Fruit fly (Drosophila melanogaster): ENCODE results near the gene mIF2.

Gene mIF2

dm6 chr3R:28585076-28585821, 40.6 kb upstream of the mIF2 start, which contains the start of gene fkh (continued):
- peak; percentile 88 for TF ChIP-seq CG13624 (GFP tag; optimal IDR thresholded peaks at IDR 0.05)
- peak; percentile 99 for TF ChIP-seq HHEX (GFP tag; optimal IDR thresholded peaks at IDR 0.05)
- peak; percentile 96 for TF ChIP-seq CG34376 (GFP tag; optimal IDR thresholded peaks at IDR 0.05)
- peak; percentile 89 for TF ChIP-seq Bdp1 (GFP tag; optimal IDR thresholded peaks at IDR 0.05)
- 0 out of 2 replicates have a peak, but pooled peaks have one; percentile 17 for TF ChIP-seq toy (GFP tag; IDR thresholded peaks at IDR 0.05)
- peak; percentile 41; the same call in 1 of the 2 replicates for TF ChIP-seq CG7372 (GFP tag; IDR thresholded peaks at IDR 0.05)
- TF ChIP-seq CG7963 (GFP tag; IDR thresholded peaks at IDR 0.05; ENCODE audit: partially characterized antibody), result no peak
- TF ChIP-seq gt (GFP tag; IDR thresholded peaks at IDR 0.05), result no peak
- peak; percentile 90 for TF ChIP-seq lbe (GFP tag; optimal IDR thresholded peaks at IDR 0.05)
- TF ChIP-seq grn (GFP tag; optimal IDR thresholded peaks at IDR 0.05), result peak; percentile 96
- TF ChIP-seq fd96Cb (tag; optimal IDR thresholded peaks at IDR 0.05), result peak; percentile 33
- peak; percentile 26; the same call in 1 of the 2 replicates for TF ChIP-seq dimm (GFP tag; IDR thresholded peaks at IDR 0.05)
- peak; percentile 57; the same call in 1 of the 2 replicates for TF ChIP-seq CG6689 (GFP tag; IDR thresholded peaks at IDR 0.05)
- TF ChIP-seq CG4424 (GFP tag; optimal IDR thresholded peaks at IDR 0.05), result peak; percentile 73
- TF ChIP-seq ken (GFP tag; IDR thresholded peaks at IDR 0.05), result no peak
- TF ChIP-seq tgo (GFP tag; IDR thresholded peaks at IDR 0.05), result no peak; the same call in 2 of the 3 replicates
- peak; percentile 96 for TF ChIP-seq MTF-1 (GFP tag; optimal IDR thresholded peaks at IDR 0.05; ENCODE audit: borderline replicate concordance)
- peak; percentile 86 for TF ChIP-seq ara (GFP tag; IDR thresholded peaks at IDR 0.05)
- peak; percentile 18; the same call in 1 of the 2 replicates for TF ChIP-seq CG9215 (GFP tag; IDR thresholded peaks at IDR 0.05)
- TF ChIP-seq al (GFP tag; IDR thresholded peaks at IDR 0.05), result no peak
- peak; percentile 25 for TF ChIP-seq nmo (GFP tag; optimal IDR thresholded peaks at IDR 0.05)
- peak; percentile 88 for TF ChIP-seq NC2β (GFP tag; optimal IDR thresholded peaks at IDR 0.05)
- peak; percentile 5 for TF ChIP-seq CG15073 (GFP tag; optimal IDR thresholded peaks at IDR 0.05)
- peak; percentile 96 for TF ChIP-seq wek (GFP tag; optimal IDR thresholded peaks at IDR 0.05)
- peak; percentile 98 for TF ChIP-seq CG4328 (GFP tag; optimal IDR thresholded peaks at IDR 0.05)
- no peak for TF ChIP-seq prd (optimal IDR thresholded peaks at IDR 0.05)
- peak; percentile 59; the same call in 2 of the 3 replicates for TF ChIP-seq prd (GFP tag; IDR thresholded peaks at IDR 0.05)
- peak; percentile 57 for TF ChIP-seq twi (tag; optimal IDR thresholded peaks at IDR 0.05)
- peak; percentile 97 for TF ChIP-seq CG10209 (GFP tag; optimal IDR thresholded peaks at IDR 0.05)
- TF ChIP-seq z (GFP tag; IDR thresholded peaks at IDR 0.05), result peak; percentile 73; the same call in 2 of the 3 replicates
- peak; percentile 9 for TF ChIP-seq Dp (GFP tag; optimal IDR thresholded peaks at IDR 0.05)
- TF ChIP-seq chif (GFP tag; optimal IDR thresholded peaks at IDR 0.05), result peak; percentile 79 to 83
- TF ChIP-seq CG8281 (tag; optimal IDR thresholded peaks at IDR 0.05), result peak; percentile 76
- peak; percentile 74 for TF ChIP-seq emc (GFP tag; optimal IDR thresholded peaks at IDR 0.05)
- TF ChIP-seq fru (optimal IDR thresholded peaks at IDR 0.05), result no peak
- TF ChIP-seq CG17612 (GFP tag; IDR thresholded peaks at IDR 0.05), result peak; percentile 15; the same call in 1 of the 2 replicates
- TF ChIP-seq CG3726 (GFP tag; IDR thresholded peaks at IDR 0.05), result peak; percentile 73; the same call in 1 of the 3 replicates
- TF ChIP-seq Lhr (GFP tag; optimal IDR thresholded peaks at IDR 0.05), result peak; percentile 91
- peak; percentile 76 for TF ChIP-seq NfI (GFP tag; optimal IDR thresholded peaks at IDR 0.05)
- peak; percentile 99 for TF ChIP-seq lab (GFP tag; optimal IDR thresholded peaks at IDR 0.05)
- TF ChIP-seq H2.0 (GFP tag; IDR thresholded peaks at IDR 0.05), result 0 out of 2 replicates have a peak, but pooled peaks have one; percentile 48
- 0 out of 3 replicates have a peak, but pooled peaks have one; percentile 19 for TF ChIP-seq Aef1 (GFP tag; IDR thresholded peaks at IDR 0.05)
- peak; percentile 12 for TF ChIP-seq gcm2 (GFP tag; optimal IDR thresholded peaks at IDR 0.05)
- peak; percentile 49 for TF ChIP-seq crol (GFP tag; IDR thresholded peaks at IDR 0.05)
- peak; percentile 59 for TF ChIP-seq bigmax (GFP tag; optimal IDR thresholded peaks at IDR 0.05)
- no peak for TF ChIP-seq Lim3 (GFP tag; IDR thresholded peaks at IDR 0.05)
- peak; percentile 79 for TF ChIP-seq CG4707 (GFP tag; optimal IDR thresholded peaks at IDR 0.05)
- TF ChIP-seq Six4 (GFP tag; optimal IDR thresholded peaks at IDR 0.05), result peak; percentile 75
- peak; percentile 92 for TF ChIP-seq CG18476 (GFP tag; optimal IDR thresholded peaks at IDR 0.05)

Data from whole organism, embryonic.